Worm (Caenorhabditis elegans): ENCODE results near the gene F47B10.4.

- TF ChIP-seq pha-4 (tag; optimal IDR thresholded peaks at IDR 0.05): no peak
- TF ChIP-seq ama-1 (optimal IDR thresholded peaks at IDR 0.05): no peak
- no peak for TF ChIP-seq nhr-12 (tag; optimal IDR thresholded peaks at IDR 0.05)
- TF ChIP-seq egl-27 (tag; optimal IDR thresholded peaks at IDR 0.05): no peak
- TF ChIP-seq ceh-28 (tag; optimal IDR thresholded peaks at IDR 0.05): no peak
- TF ChIP-seq ceh-82 (tag; optimal IDR thresholded peaks at IDR 0.05): no peak
- no peak for TF ChIP-seq ztf-11 (tag; optimal IDR thresholded peaks at IDR 0.05)
- no peak for TF ChIP-seq zag-1 (tag; optimal IDR thresholded peaks at IDR 0.05)
- no peak for TF ChIP-seq elt-3 (tag; optimal IDR thresholded peaks at IDR 0.05)
- no peak for TF ChIP-seq mml-1 (tag; optimal IDR thresholded peaks at IDR 0.05)
These were observed 20.9 kb upstream of the F47B10.4 start, which contains the start of gene pgp-7 for ce11 chrX:10870137-10870536.
